Worm (Caenorhabditis elegans) whole organism, mixed stage, embryonic: Measurements from ENCODE around the gene rpl-7A.

Experiments used
- elt-3 ChIP-seq: fragments of 150-350 bp; optimal IDR thresholded peaks from 2 replicates; lab custom pipeline; 2014; ENCODE audit warnings: missing biosample characterization, missing genetic modification characterization
- flh-1 ChIP-seq: fragments of 200-800 bp; sonication (Bioruptor generic); optimal IDR thresholded peaks from 2 replicates; lab custom pipeline; 2018; ENCODE audit warnings: mild to moderate bottlenecking, missing genetic modification characterization, moderate library complexity, missing compliant biosample characterization
- nhr-237 ChIP-seq: fragments of 150-350 bp; optimal IDR thresholded peaks from 2 replicates; lab custom pipeline; 2014; ENCODE audit warnings: missing biosample characterization, missing genetic modification characterization
- nhr-76 ChIP-seq: sonication (generic microtip); optimal IDR thresholded peaks from 2 replicates; lab custom pipeline; 2017; ENCODE audit warnings: missing biosample characterization, missing genetic modification characterization
- pha-4 ChIP-seq: fragments of 150-350 bp; optimal IDR thresholded peaks from 2 replicates; lab custom pipeline; 2018; ENCODE audit warnings: missing biosample characterization, missing genetic modification reagents, missing genetic modification characterization
- unc-39 ChIP-seq: fragments of 150-350 bp; optimal IDR thresholded peaks from 2 replicates; lab custom pipeline; 2014; ENCODE audit warnings: missing biosample characterization, missing genetic modification characterization
- unc-62 ChIP-seq: fragments of 150-350 bp; optimal IDR thresholded peaks from 2 replicates; lab custom pipeline; 2014; ENCODE audit warnings: missing biosample characterization, missing genetic modification reagents, missing genetic modification characterization
- ztf-11 ChIP-seq: fragments of 150-350 bp; optimal IDR thresholded peaks from 2 replicates; lab custom pipeline; 2014; ENCODE audit warnings: missing biosample characterization, missing genetic modification characterization

- TF ChIP-seq unc-62 (GFP tag; lab: Kevin White, UChicago) (no peak), nhr-76 (tag; lab: Kevin White, UChicago) (no peak), nhr-237 (no peak), ztf-11 (tag; lab: Kevin White, UChicago) (no peak), flh-1 (no peak), unc-39 (tag; lab: Kevin White, UChicago) (no peak), elt-3 (tag; lab: Kevin White, UChicago) (no peak), pha-4 (tag; lab: Kevin White, UChicago) (no peak)
Measured at ce11 chrIV:4357296-4357695, 33.1 kb downstream of the rpl-7A start, which contains the start of gene sars-2.
